Fruit fly (Drosophila melanogaster) whole organism, prepupa: Measurements from ENCODE around the gene FASN2.

Experiments
- CG10669 ChIP-seq: fragments of 200-800 bp; sonication (Bioruptor generic); optimal IDR thresholded peaks from 3 replicates; lab custom pipeline; 2018; ENCODE audit warnings: missing biosample characterization, mild to moderate bottlenecking, missing genetic modification characterization, moderate library complexity
- CG4318 ChIP-seq: fragments of 200-800 bp; sonication (Bioruptor generic); optimal IDR thresholded peaks from 3 replicates; lab custom pipeline; 2017; ENCODE audit warnings: missing biosample characterization, mild to moderate bottlenecking, missing genetic modification characterization
- Lpt ChIP-seq: fragments of 200-800 bp; sonication (Bioruptor generic); optimal IDR thresholded peaks from 3 replicates; lab custom pipeline; 2016; ENCODE audit warnings: missing biosample characterization, missing genetic modification characterization
- ss ChIP-seq, 2 experiments: fragments of 200-800 bp; sonication (Bioruptor generic); optimal IDR thresholded peaks; 2 replicates in 1 of 2; 3 replicates in 1 of 2; lab custom pipeline; 2017 to 2018; ENCODE audit warnings: mild to moderate bottlenecking in 2 of 2, missing biosample characterization in 2 of 2, missing genetic modification characterization in 2 of 2, moderate library complexity in 1 of 2

DNA sequence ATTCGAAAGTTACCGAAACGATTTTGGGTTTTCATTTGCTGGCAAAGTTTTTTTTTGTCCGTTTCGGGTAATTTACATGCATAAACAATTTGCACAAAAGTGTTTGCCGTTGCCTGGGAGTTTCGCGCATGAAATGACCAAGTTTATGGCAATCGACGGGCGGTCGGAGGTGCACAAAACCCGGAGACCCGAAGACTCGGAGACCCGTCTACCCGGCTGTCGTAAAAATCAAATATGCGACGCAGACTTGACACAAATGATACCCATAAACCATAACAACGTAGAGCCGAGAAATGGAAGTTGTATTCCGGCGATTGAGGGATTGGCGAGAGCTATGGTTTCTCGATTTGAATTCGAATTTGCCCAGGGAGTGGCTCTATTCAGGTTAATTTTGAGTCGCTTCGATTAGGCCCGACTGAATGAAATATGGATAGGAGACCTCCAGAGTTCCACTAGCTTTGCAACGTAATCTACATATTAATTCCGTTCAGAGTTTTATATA lies 36.8 kb upstream of the FASN2 start:
- no peak for TF ChIP-seq ss (GFP tag; optimal IDR thresholded peaks at IDR 0.05; lab: Kevin White, UChicago)
- TF ChIP-seq Lpt (GFP tag; lab: Kevin White, UChicago) = no peak
- TF ChIP-seq CG4318 (GFP tag; lab: Kevin White, UChicago) = no peak
- no peak for TF ChIP-seq CG10669
